Worm (Caenorhabditis elegans) whole organism, L2 larva: Measurements from ENCODE around the gene gly-9.
A peak's percentile ranks its signal among the peaks of the same experiment; 100 is the strongest.

ENCODE experiments used
- alr-1 ChIP-seq: fragments of 150-350 bp; optimal IDR thresholded peaks from 2 replicates; lab custom pipeline; 2014; ENCODE audit warnings: missing biosample characterization, missing genetic modification characterization
- aly-2 ChIP-seq: fragments of 150-350 bp; optimal IDR thresholded peaks from 2 replicates; lab custom pipeline; 2014; ENCODE audit warnings: missing biosample characterization, missing genetic modification characterization
- ama-1 ChIP-seq: fragments of 150-350 bp; optimal IDR thresholded peaks from 2 replicates; lab custom pipeline; 2018; ENCODE audit warnings: inconsistent platforms
- blmp-1 ChIP-seq: sonication (generic microtip); optimal IDR thresholded peaks from 2 replicates; lab custom pipeline; 2017; ENCODE audit warnings: missing genetic modification characterization, mild to moderate bottlenecking, missing compliant biosample characterization, antibody characterized with exemption, moderate library complexity; ENCODE audit not compliant: insufficient read depth
- elt-1 ChIP-seq: fragments of 150-350 bp; optimal IDR thresholded peaks from 2 replicates; lab custom pipeline; 2014; ENCODE audit warnings: missing biosample characterization, missing genetic modification characterization
- lsy-2 ChIP-seq, 2 experiments: fragments of 150-350 bp in 1 of 2; sonication (generic microtip) in 1 of 2; optimal IDR thresholded peaks; 2 replicates each; lab custom pipeline; 2014 to 2017; ENCODE audit warnings: missing biosample characterization in 2 of 2, missing genetic modification characterization in 2 of 2
- mab-5 ChIP-seq: fragments of 150-350 bp; optimal IDR thresholded peaks from 2 replicates; lab custom pipeline; 2014; ENCODE audit warnings: missing biosample characterization, missing genetic modification characterization
- nhr-12 ChIP-seq: fragments of 150-350 bp; optimal IDR thresholded peaks from 2 replicates; lab custom pipeline; 2014; ENCODE audit warnings: missing biosample characterization, missing genetic modification characterization
- nhr-129 ChIP-seq: fragments of 150-350 bp; optimal IDR thresholded peaks from 2 replicates; lab custom pipeline; 2014; ENCODE audit warnings: missing biosample characterization, missing genetic modification characterization
- nhr-23 ChIP-seq: fragments of 150-350 bp; optimal IDR thresholded peaks from 2 replicates; lab custom pipeline; 2014; ENCODE audit warnings: missing biosample characterization, missing genetic modification reagents, missing genetic modification characterization
- nhr-77 ChIP-seq: fragments of 150-350 bp; optimal IDR thresholded peaks from 2 replicates; lab custom pipeline; 2014; ENCODE audit warnings: missing biosample characterization, missing genetic modification characterization
- snpc-4 ChIP-seq: fragments of 150-350 bp; optimal IDR thresholded peaks from 2 replicates; lab custom pipeline; 2014; ENCODE audit warnings: missing biosample characterization, missing genetic modification characterization
- unc-55 ChIP-seq: fragments of 150-350 bp; sonication (generic microtip); optimal IDR thresholded peaks from 3 replicates; lab custom pipeline; 2014; ENCODE audit warnings: missing biosample characterization, missing genetic modification reagents, missing genetic modification characterization
- unc-62 ChIP-seq: fragments of 150-350 bp; optimal IDR thresholded peaks from 2 replicates; lab custom pipeline; 2014; ENCODE audit warnings: missing biosample characterization, missing genetic modification reagents, missing genetic modification characterization

DNA sequence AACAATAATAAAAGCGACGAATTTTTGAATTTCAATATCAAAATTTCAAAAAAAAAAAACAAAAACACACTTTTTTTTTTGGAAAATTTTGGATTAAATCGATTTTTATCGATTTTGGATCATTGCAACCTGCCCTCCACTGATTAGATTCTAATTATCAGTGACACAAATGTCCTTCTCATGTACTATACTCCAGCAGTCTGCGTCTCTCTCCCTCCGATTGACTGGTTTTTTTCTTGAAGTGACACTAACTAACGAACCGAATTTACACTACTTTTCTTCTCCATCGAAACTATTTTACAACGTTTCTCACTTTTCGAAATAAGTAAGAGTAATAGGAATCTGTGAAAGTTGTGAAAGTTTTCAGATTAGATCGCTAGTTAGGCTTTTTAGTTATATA, 49.6 kb downstream of the gly-9 start:
- TF ChIP-seq nhr-77 (tag; lab: Kevin White, UChicago), result no peak
- no peak for TF ChIP-seq unc-55 (GFP tag; lab: Kevin White, UChicago)
- no peak for TF ChIP-seq lsy-2 (tag; optimal IDR thresholded peaks at IDR 0.05; lab: Kevin White, UChicago)
- TF ChIP-seq elt-1 (tag; lab: Kevin White, UChicago), result no peak
- TF ChIP-seq aly-2 (tag; lab: Kevin White, UChicago), result no peak
- peak; percentile 55 for TF ChIP-seq blmp-1 (tag; lab: Kevin White, UChicago)
- no peak for TF ChIP-seq nhr-23
- no peak for TF ChIP-seq mab-5 (tag; lab: Kevin White, UChicago)
- TF ChIP-seq nhr-129 (tag; lab: Kevin White, UChicago), result no peak
- TF ChIP-seq ama-1 (lab: Kevin White, UChicago), result no peak
- TF ChIP-seq alr-1 (tag; lab: Kevin White, UChicago), result no peak
- no peak for TF ChIP-seq nhr-12 (tag; lab: Kevin White, UChicago)
- no peak for TF ChIP-seq unc-62
- no peak for TF ChIP-seq snpc-4 (tag; lab: Kevin White, UChicago)
